Worm (Caenorhabditis elegans): Measurements from ENCODE around the gene R166.2.

The R166.2 gene

ce11 chrII:10558962-10559415, 21.5 kb upstream of the R166.2 start:
- TF ChIP-seq nhr-2 (tag; optimal IDR thresholded peaks at IDR 0.05) (no peak), mab-5 (tag; optimal IDR thresholded peaks at IDR 0.05) (no peak), drap-1 (GFP tag; optimal IDR thresholded peaks at IDR 0.05) (no peak), unc-39 (tag; optimal IDR thresholded peaks at IDR 0.05) (no peak)

DNA sequence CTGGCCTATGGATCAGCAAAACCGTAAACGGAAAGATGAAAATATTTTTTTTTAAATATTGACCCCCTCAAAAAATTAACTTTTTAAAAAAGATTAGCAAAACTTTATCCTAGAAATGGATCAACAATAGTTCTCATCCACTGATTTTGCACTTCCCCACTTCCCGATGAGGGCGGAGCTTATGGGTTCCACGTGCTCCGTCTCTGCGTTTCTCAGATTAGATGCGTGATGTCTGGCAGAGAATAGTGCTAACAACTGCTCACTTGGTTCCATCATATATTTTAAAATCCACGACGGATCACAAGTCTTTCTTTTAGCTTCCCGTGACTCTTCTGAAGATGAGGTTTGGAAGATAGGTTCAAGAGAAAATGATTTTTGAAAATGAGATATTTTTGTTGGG, 20.9 kb upstream of the R166.2 start:
- TF ChIP-seq unc-120 (tag; optimal IDR thresholded peaks at IDR 0.05; ENCODE audit: poor library complexity, severe bottlenecking) (peak; percentile 85), nhr-12 (tag; optimal IDR thresholded peaks at IDR 0.05) (no peak), hlh-1 (tag; optimal IDR thresholded peaks at IDR 0.05) (peak; percentile 85), blmp-1 (tag; optimal IDR thresholded peaks at IDR 0.05) (no peak), unc-62 (GFP tag; optimal IDR thresholded peaks at IDR 0.05) (peak; percentile 13)

DNA sequence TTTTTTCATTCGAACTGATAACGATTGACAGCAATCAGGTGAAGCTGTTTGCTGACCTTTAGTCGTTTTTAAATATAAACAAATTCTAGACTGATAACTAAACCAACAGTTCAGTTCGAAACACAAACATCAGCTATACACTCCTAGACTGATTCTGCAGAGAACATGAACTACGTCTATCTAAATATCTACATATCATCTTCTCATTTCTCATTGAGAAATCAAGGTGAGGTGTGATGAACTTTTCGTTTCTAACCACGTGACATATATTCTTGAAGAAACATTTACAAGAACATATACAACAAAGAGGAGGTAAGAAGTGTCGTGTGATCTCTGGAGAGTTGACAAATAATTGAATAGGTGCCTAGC, 19.7 kb upstream of the R166.2 start:
- TF ChIP-seq sptf-1 (tag; optimal IDR thresholded peaks at IDR 0.05) (no peak), mab-5 (tag; optimal IDR thresholded peaks at IDR 0.05) (no peak), nhr-2 (tag; optimal IDR thresholded peaks at IDR 0.05) (no peak), ztf-11 (tag; optimal IDR thresholded peaks at IDR 0.05) (no peak), lin-32 (GFP tag; optimal IDR thresholded peaks at IDR 0.05) (no peak), drap-1 (GFP tag; optimal IDR thresholded peaks at IDR 0.05) (no peak), elt-1 (tag; optimal IDR thresholded peaks at IDR 0.05; ENCODE audit: borderline replicate concordance, insufficient read depth) (no peak)

- TF ChIP-seq nhr-237 (tag; optimal IDR thresholded peaks at IDR 0.05) (no peak), nhr-28 (tag; optimal IDR thresholded peaks at IDR 0.05) (no peak), nhr-76 (tag; optimal IDR thresholded peaks at IDR 0.05) (no peak), ham-2 (GFP tag; optimal IDR thresholded peaks at IDR 0.05) (no peak), ces-1 (GFP tag; optimal IDR thresholded peaks at IDR 0.05) (no peak), unc-39 (tag; optimal IDR thresholded peaks at IDR 0.05) (no peak), lin-13 (tag; optimal IDR thresholded peaks at IDR 0.05) (no peak), lin-32 (GFP tag; optimal IDR thresholded peaks at IDR 0.05) (no peak), sem-2 (GFP tag; optimal IDR thresholded peaks at IDR 0.05) (no peak), cnd-1 (tag; optimal IDR thresholded peaks at IDR 0.05) (no peak), lsy-2 (tag; optimal IDR thresholded peaks at IDR 0.05) (no peak)
These were observed 19.2 kb upstream of the R166.2 start for ce11 chrII:10556550-10557205.

DNA sequence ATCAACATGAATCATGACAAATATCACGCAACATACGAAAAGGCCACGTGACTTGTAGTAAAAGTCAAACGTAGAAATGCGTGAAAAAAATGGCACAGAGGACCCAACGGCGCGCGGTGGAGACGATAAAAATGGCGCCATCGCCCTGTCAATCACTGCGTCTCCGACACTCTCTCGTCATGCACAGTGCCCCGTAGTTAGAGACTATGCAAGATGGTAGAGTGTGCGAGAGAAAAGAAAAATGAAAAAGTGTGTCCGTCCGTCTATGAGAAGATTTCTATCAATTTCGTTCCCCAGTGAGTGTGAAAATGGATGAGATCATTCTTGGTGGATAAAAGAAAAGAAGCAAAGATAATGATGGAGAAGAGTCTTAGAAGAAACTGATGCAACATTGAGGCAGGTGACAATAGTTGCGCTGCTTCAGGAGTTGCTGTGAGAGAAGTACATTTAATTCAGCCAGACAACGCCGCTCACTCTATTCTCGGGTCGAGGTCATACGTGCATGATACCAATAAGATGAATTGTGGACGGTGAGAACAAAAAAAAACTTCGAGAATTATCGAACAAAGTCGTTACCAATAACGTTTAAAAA, 18.1 kb upstream of the R166.2 start:
- TF ChIP-seq tbx-8 (GFP tag; optimal IDR thresholded peaks at IDR 0.05) = no peak
- TF ChIP-seq nhr-2 (tag; optimal IDR thresholded peaks at IDR 0.05) = no peak
- TF ChIP-seq ces-1 (GFP tag; optimal IDR thresholded peaks at IDR 0.05) = no peak
- peak; percentile 37 for TF ChIP-seq hlh-1 (tag; optimal IDR thresholded peaks at IDR 0.05)
- no peak for TF ChIP-seq drap-1 (GFP tag; optimal IDR thresholded peaks at IDR 0.05)
- peak; percentile 80 for TF ChIP-seq unc-62 (GFP tag; optimal IDR thresholded peaks at IDR 0.05)
- peak; percentile 70 for TF ChIP-seq unc-120 (tag; optimal IDR thresholded peaks at IDR 0.05; ENCODE audit: poor library complexity, severe bottlenecking)
- no peak for TF ChIP-seq flh-1 (GFP tag; optimal IDR thresholded peaks at IDR 0.05)
- TF ChIP-seq ceh-83 (GFP tag; optimal IDR thresholded peaks at IDR 0.05) = no peak
- no peak for TF ChIP-seq zip-8 (tag; optimal IDR thresholded peaks at IDR 0.05)
- TF ChIP-seq mab-5 (tag; optimal IDR thresholded peaks at IDR 0.05) = no peak
- TF ChIP-seq ztf-11 (tag; optimal IDR thresholded peaks at IDR 0.05) = no peak
- peak; percentile 20 for TF ChIP-seq sptf-1 (tag; optimal IDR thresholded peaks at IDR 0.05)
- TF ChIP-seq M03D4.4 (tag; optimal IDR thresholded peaks at IDR 0.05) = no peak

DNA sequence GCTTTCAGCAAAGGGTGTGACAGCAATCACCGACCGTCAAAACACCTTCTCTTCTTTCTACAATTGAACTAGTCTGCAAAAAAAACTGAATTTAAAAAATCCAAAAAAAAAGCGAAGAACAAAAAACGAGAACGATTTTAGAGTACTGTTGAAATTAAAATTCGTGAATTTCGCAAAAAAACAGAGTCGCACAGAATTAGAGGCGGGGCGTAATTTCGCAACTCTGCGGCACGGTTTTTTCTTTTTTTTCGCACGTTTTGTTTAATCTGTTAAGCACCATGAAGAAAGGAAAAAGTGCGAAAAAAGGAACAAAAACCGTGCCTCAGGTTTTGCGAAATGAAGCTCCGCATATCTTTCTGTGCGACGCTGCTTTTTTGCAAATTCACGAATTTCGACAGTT, 17.5 kb upstream of the R166.2 start, which contains the start of gene mnk-1:
TSS of gene mnk-1 (minus strand) at position 73 of the 400 bp plus-strand sequence.
- no peak for TF ChIP-seq unc-62 (GFP tag; optimal IDR thresholded peaks at IDR 0.05)
- no peak for TF ChIP-seq ces-1 (GFP tag; optimal IDR thresholded peaks at IDR 0.05)
- no peak for TF ChIP-seq elt-1 (tag; optimal IDR thresholded peaks at IDR 0.05; ENCODE audit: borderline replicate concordance, insufficient read depth)
- no peak for TF ChIP-seq zip-8 (tag; optimal IDR thresholded peaks at IDR 0.05)
- no peak for TF ChIP-seq mab-5 (tag; optimal IDR thresholded peaks at IDR 0.05)
- TF ChIP-seq sptf-1 (tag; optimal IDR thresholded peaks at IDR 0.05) = no peak
- TF ChIP-seq ceh-43 (GFP tag; optimal IDR thresholded peaks at IDR 0.05) = no peak
- no peak for TF ChIP-seq nhr-237 (tag; optimal IDR thresholded peaks at IDR 0.05)
- no peak for TF ChIP-seq flh-1 (GFP tag; optimal IDR thresholded peaks at IDR 0.05)
- TF ChIP-seq blmp-1 (tag; optimal IDR thresholded peaks at IDR 0.05) = no peak
- no peak for TF ChIP-seq mep-1 (tag; optimal IDR thresholded peaks at IDR 0.05)
